Worm (Caenorhabditis elegans) whole organism, L4/young adult: ENCODE results near the gene Y57A10C.10.

Source experiments
- W03F9.2 ChIP-seq: fragments of 150-350 bp; optimal IDR thresholded peaks from 2 replicates; lab custom pipeline; 2014; ENCODE audit warnings: missing biosample characterization, missing genetic modification characterization
- dao-5 ChIP-seq: sonication (generic microtip); optimal IDR thresholded peaks from 2 replicates; lab custom pipeline; 2016; ENCODE audit warnings: missing genotype, missing genetic modification characterization, moderate library complexity, missing compliant biosample characterization
- him-1 ChIP-seq: sonication (generic microtip); optimal IDR thresholded peaks from 2 replicates; lab custom pipeline; 2016; ENCODE audit warnings: missing genotype, missing genetic modification reagents, missing genetic modification characterization, missing compliant biosample characterization

DNA sequence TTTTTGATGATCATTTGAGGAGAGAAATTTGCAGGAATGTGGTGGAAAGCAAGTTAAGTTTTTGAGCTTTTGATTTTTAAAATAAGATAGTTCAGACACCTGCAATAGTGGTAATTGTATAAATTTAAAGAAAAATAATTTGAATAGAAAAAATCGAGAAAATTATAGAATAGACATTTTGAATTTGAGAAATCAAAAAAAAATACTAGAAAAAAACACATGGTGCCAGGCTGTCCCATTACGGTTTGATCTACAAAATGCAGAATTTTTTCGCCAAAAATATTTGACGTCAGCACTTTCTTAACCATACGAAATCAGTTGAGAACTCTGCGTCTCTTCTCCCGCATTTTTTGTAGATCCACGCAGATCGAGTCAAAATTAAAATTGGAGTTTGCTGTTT, 23.6 kb downstream of the Y57A10C.10 start, which contains the start of gene sre-27:
- TF ChIP-seq him-1 (tag; lab: Kevin White, UChicago): no peak
- no peak for TF ChIP-seq W03F9.2 (tag; lab: Kevin White, UChicago)
- no peak for TF ChIP-seq dao-5
